Fruit fly (Drosophila melanogaster) whole organism, wandering third instar larva: ENCODE measurements around the gene TAF1B.

Experiments used
- Abd-B ChIP-seq: fragments of >200 bp; optimal IDR thresholded peaks from 2 replicates; lab custom pipeline; 2017; ENCODE audit warnings: missing biosample characterization, missing genetic modification characterization
- CG32264 ChIP-seq: fragments of 200-800 bp; sonication (Bioruptor generic); optimal IDR thresholded peaks from 2 replicates; lab custom pipeline; 2016; ENCODE audit warnings: missing biosample characterization, missing genetic modification characterization
- CG9705 ChIP-seq: fragments of 200-800 bp; sonication (Bioruptor generic); optimal IDR thresholded peaks from 2 replicates; lab custom pipeline; 2018; ENCODE audit warnings: missing biosample characterization, mild to moderate bottlenecking, missing genetic modification characterization
- CrebA ChIP-seq: fragments of 200-800 bp; sonication (Bioruptor generic); optimal IDR thresholded peaks from 2 replicates; lab custom pipeline; 2016; ENCODE audit warnings: missing biosample characterization, mild to moderate bottlenecking, missing genetic modification characterization, borderline replicate concordance
- Dfd ChIP-seq: fragments of >200 bp; optimal IDR thresholded peaks from 2 replicates; lab custom pipeline; 2017; ENCODE audit warnings: missing biosample characterization, missing genetic modification characterization
- Dif ChIP-seq: fragments of 200-275, 200-300 bp; sonication (Bioruptor generic); optimal IDR thresholded peaks from 2 replicates; lab custom pipeline; 2018; ENCODE audit warnings: missing biosample characterization, missing genetic modification characterization; ENCODE audit not compliant: partially characterized antibody
- GATAd ChIP-seq: sonication (Bioruptor generic); optimal IDR thresholded peaks from 2 replicates; lab custom pipeline; 2016; ENCODE audit warnings: missing biosample characterization, missing genetic modification characterization
- HLH106 ChIP-seq: fragments of 200-800 bp; optimal IDR thresholded peaks from 3 replicates; lab custom pipeline; 2019; ENCODE audit warnings: missing biosample characterization, mild to moderate bottlenecking, missing genetic modification characterization, moderate library complexity
- Hnf4 ChIP-seq: fragments of 200-800 bp; sonication (Bioruptor generic); optimal IDR thresholded peaks from 2 replicates; lab custom pipeline; 2016; ENCODE audit warnings: missing biosample characterization, mild to moderate bottlenecking, missing genetic modification characterization
- Hr78 ChIP-seq: fragments of >200 bp; optimal IDR thresholded peaks from 2 replicates; lab custom pipeline; 2017; ENCODE audit warnings: missing biosample characterization, missing genetic modification characterization
- Hr83 ChIP-seq: fragments of 200-300 bp; sonication (Bioruptor generic); optimal IDR thresholded peaks from 2 replicates; lab custom pipeline; 2016; ENCODE audit warnings: missing biosample characterization, mild to moderate bottlenecking, missing genetic modification characterization, moderate library complexity; ENCODE audit not compliant: poor library complexity, severe bottlenecking
- Jra ChIP-seq: sonication (Bioruptor generic); optimal IDR thresholded peaks from 2 replicates; lab custom pipeline; 2016; ENCODE audit warnings: missing biosample characterization, missing genetic modification characterization
- Mio ChIP-seq: sonication (Bioruptor generic); optimal IDR thresholded peaks from 2 replicates; lab custom pipeline; 2016; ENCODE audit warnings: missing biosample characterization, missing genetic modification characterization
- Myc ChIP-seq: fragments of >200 bp; optimal IDR thresholded peaks from 2 replicates; lab custom pipeline; 2017
- N ChIP-seq: fragments of >200 bp; optimal IDR thresholded peaks from 2 replicates; lab custom pipeline; 2018; ENCODE audit warnings: missing biosample characterization, missing external identifiers, missing genetic modification characterization
- OdsH ChIP-seq: fragments of 200-800 bp; sonication (Bioruptor generic); optimal IDR thresholded peaks from 2 replicates; lab custom pipeline; 2016; ENCODE audit warnings: missing biosample characterization, mild to moderate bottlenecking, missing genetic modification characterization
- Rel ChIP-seq, 2 experiments: fragments of 200-800 bp; sonication (Bioruptor generic) in 1 of 2; optimal IDR thresholded peaks; 2 replicates in 1 of 2; 3 replicates in 1 of 2; lab custom pipeline; 2016 to 2019; ENCODE audit warnings: mild to moderate bottlenecking in 2 of 2, missing biosample characterization in 2 of 2, missing genetic modification characterization in 2 of 2, moderate library complexity in 1 of 2
- Sp1 ChIP-seq: fragments of 200-800 bp; sonication (Bioruptor generic); optimal IDR thresholded peaks from 3 replicates; lab custom pipeline; 2019; ENCODE audit warnings: missing biosample characterization, mild to moderate bottlenecking, missing genetic modification characterization, moderate library complexity
- Vsx2 ChIP-seq: fragments of 200-300, 225-300 bp; sonication (Bioruptor generic); optimal IDR thresholded peaks from 2 replicates; lab custom pipeline; 2018; ENCODE audit warnings: missing biosample characterization, missing genetic modification characterization; ENCODE audit not compliant: partially characterized antibody
- br ChIP-seq: fragments of 200-800 bp; sonication (Bioruptor generic); optimal IDR thresholded peaks from 2 replicates; lab custom pipeline; 2016; ENCODE audit warnings: missing biosample characterization, missing genetic modification characterization
- brk ChIP-seq: fragments of 200-800 bp; sonication (Bioruptor generic); optimal IDR thresholded peaks from 2 replicates; lab custom pipeline; 2016; ENCODE audit warnings: missing biosample characterization, mild to moderate bottlenecking, missing genetic modification characterization
- dl ChIP-seq, 2 experiments: fragments of 175-275, 200-275 bp in 1 of 2; fragments of 200-275 bp in 1 of 2; sonication (Bioruptor generic); optimal IDR thresholded peaks; lab custom pipeline; 2018; ENCODE audit warnings: mild to moderate bottlenecking in 2 of 2, missing biosample characterization in 2 of 2, missing genetic modification characterization in 2 of 2, moderate library complexity in 2 of 2; ENCODE audit not compliant: partially characterized antibody in 2 of 2, insufficient read depth in 1 of 2
- dmrt93B ChIP-seq: fragments of 200-800 bp; sonication (Bioruptor generic); optimal IDR thresholded peaks from 2 replicates; lab custom pipeline; 2018; ENCODE audit warnings: missing biosample characterization, mild to moderate bottlenecking, missing genetic modification characterization
- dsf ChIP-seq: sonication (Bioruptor generic); optimal IDR thresholded peaks from 2 replicates; lab custom pipeline; 2016; ENCODE audit warnings: missing biosample characterization, missing genetic modification characterization, borderline replicate concordance
- ey ChIP-seq: fragments of 200-800 bp; sonication (Bioruptor generic); optimal IDR thresholded peaks from 2 replicates; lab custom pipeline; 2016; ENCODE audit warnings: missing biosample characterization, missing genetic modification characterization
- foxo ChIP-seq, 2 experiments: fragments of 200-800 bp; sonication (Bioruptor generic); optimal IDR thresholded peaks; 2 replicates in 1 of 2; 3 replicates in 1 of 2; lab custom pipeline; 2016 to 2017; ENCODE audit warnings: missing biosample characterization in 2 of 2, missing genetic modification characterization in 2 of 2
- fru ChIP-seq: fragments of 200-800 bp; sonication (Bioruptor generic); optimal IDR thresholded peaks from 3 replicates; lab custom pipeline; 2016; ENCODE audit warnings: missing biosample characterization, mild to moderate bottlenecking, missing genetic modification characterization
- h ChIP-seq: fragments of 200-800 bp; sonication (Bioruptor generic); optimal IDR thresholded peaks from 3 replicates; lab custom pipeline; 2016; ENCODE audit warnings: missing biosample characterization, mild to moderate bottlenecking, missing genetic modification characterization
- jim ChIP-seq: fragments of 175-275, 200-325 bp; sonication (Bioruptor generic); optimal IDR thresholded peaks from 2 replicates; lab custom pipeline; 2016; ENCODE audit warnings: missing biosample characterization, mild to moderate bottlenecking, missing genetic modification characterization
- lola ChIP-seq: fragments of >200 bp; optimal IDR thresholded peaks from 2 replicates; lab custom pipeline; 2017; ENCODE audit warnings: missing biosample characterization, missing genetic modification characterization
- pan ChIP-seq: fragments of >200 bp; optimal IDR thresholded peaks from 2 replicates; lab custom pipeline; 2017
- psq ChIP-seq: fragments of 200-800 bp; sonication (Bioruptor generic); optimal IDR thresholded peaks from 3 replicates; lab custom pipeline; 2017; ENCODE audit warnings: missing biosample characterization, mild to moderate bottlenecking, missing genetic modification characterization, moderate library complexity
- rgr ChIP-seq: fragments of 200-800 bp; sonication (Bioruptor generic); optimal IDR thresholded peaks from 3 replicates; lab custom pipeline; 2016; ENCODE audit warnings: missing biosample characterization, mild to moderate bottlenecking, missing genetic modification characterization
- sage ChIP-seq: fragments of 200-800 bp; sonication (Bioruptor generic); optimal IDR thresholded peaks from 2 replicates; lab custom pipeline; 2016; ENCODE audit warnings: missing biosample characterization, mild to moderate bottlenecking, missing genetic modification characterization
- sv ChIP-seq: fragments of 200-800 bp; sonication (Bioruptor generic); optimal IDR thresholded peaks from 3 replicates; lab custom pipeline; 2016; ENCODE audit warnings: missing biosample characterization, missing genetic modification characterization
- tai ChIP-seq: sonication (Bioruptor generic); optimal IDR thresholded peaks from 2 replicates; lab custom pipeline; 2016; ENCODE audit warnings: missing biosample characterization, missing genetic modification characterization
- usp ChIP-seq: fragments of >200 bp; optimal IDR thresholded peaks from 2 replicates; lab custom pipeline; 2017; ENCODE audit warnings: missing biosample characterization, missing genetic modification characterization
- woc ChIP-seq: sonication (Bioruptor generic); optimal IDR thresholded peaks from 2 replicates; lab custom pipeline; 2016; ENCODE audit warnings: missing biosample characterization, mild to moderate bottlenecking, missing genetic modification characterization

The TAF1B gene

DNA sequence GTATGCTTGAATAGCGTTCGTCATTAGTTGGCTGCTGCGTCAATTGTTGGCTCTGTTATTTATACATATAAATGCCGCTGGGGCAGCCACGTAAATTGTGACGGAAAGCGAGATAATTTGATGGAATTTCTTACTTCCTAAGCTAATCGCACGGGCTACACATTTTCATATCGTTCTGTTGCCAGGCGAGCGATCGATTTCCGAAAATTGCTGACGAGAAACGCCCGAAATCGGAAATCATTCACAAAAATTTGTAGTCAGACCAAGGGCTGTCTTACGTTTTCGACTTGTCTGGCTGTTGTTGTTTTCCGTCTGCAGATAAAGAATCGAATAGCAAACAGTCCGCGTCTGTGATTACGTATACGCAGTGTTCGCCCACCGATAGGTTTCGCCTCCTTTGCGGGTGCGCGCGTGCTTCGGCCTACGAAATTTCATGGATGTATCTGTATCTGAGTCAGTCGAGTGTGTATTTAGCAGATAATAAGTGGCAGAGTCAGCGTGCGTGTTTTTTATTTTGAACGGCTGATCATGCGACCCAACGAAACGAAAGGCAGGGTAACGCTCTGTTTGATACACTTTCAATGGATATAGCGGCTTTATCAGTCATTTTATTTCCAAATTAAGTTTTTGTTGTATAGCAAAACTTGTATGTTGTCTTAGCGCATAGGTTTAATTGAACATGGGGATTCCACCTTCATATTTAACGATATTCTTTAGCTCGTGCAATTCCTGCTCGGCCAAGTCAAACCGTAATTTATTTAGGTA is 46.3 kb downstream of the TAF1B start:
- TF ChIP-seq Abd-B = no peak
- TF ChIP-seq CG32264 (GFP tag; lab: Kevin White, UChicago) = no peak
- no peak for TF ChIP-seq Myc
- peak; percentile 32 for TF ChIP-seq fru
- peak; percentile 27 for TF ChIP-seq HLH106 (tag; lab: Kevin White, UChicago)
- peak; percentile 22 for TF ChIP-seq Sp1 (GFP tag; lab: Kevin White, UChicago)
- TF ChIP-seq Jra (GFP tag; lab: Kevin White, UChicago) = peak; percentile 23
- no peak for TF ChIP-seq Hr83 (GFP tag; lab: Kevin White, UChicago)
- TF ChIP-seq h (GFP tag; lab: Kevin White, UChicago) = peak; percentile 57
- no peak for TF ChIP-seq CrebA (GFP tag; lab: Kevin White, UChicago)
- no peak for TF ChIP-seq Vsx2 (GFP tag; lab: Kevin White, UChicago)
- no peak for TF ChIP-seq dl (GFP tag; optimal IDR thresholded peaks at IDR 0.05; lab: Kevin White, UChicago; ENCODE audit: insufficient read depth in 1 of 2, partially characterized antibody in 2 of 2)
- no peak for TF ChIP-seq br (GFP tag; lab: Kevin White, UChicago)
- peak; percentile 54 for TF ChIP-seq ey (GFP tag; lab: Kevin White, UChicago)
- TF ChIP-seq tai (GFP tag; lab: Kevin White, UChicago) = no peak
- TF ChIP-seq pan (lab: Kevin White, UChicago) = no peak
- TF ChIP-seq sv = peak; percentile 51
- TF ChIP-seq woc (GFP tag; lab: Kevin White, UChicago) = no peak
- no peak for TF ChIP-seq dsf (GFP tag; lab: Kevin White, UChicago)
- TF ChIP-seq foxo (GFP tag; optimal IDR thresholded peaks at IDR 0.05; lab: Kevin White, UChicago) = peak in 1 of 2 experiments; percentile 57
- TF ChIP-seq N (GFP tag; lab: Kevin White, UChicago) = no peak
- no peak for TF ChIP-seq usp (GFP tag; lab: Kevin White, UChicago)
- no peak for TF ChIP-seq GATAd (GFP tag; lab: Kevin White, UChicago)
- no peak for TF ChIP-seq psq (GFP tag; lab: Kevin White, UChicago)
- TF ChIP-seq sage (GFP tag; lab: Kevin White, UChicago) = no peak
- TF ChIP-seq OdsH (GFP tag; lab: Kevin White, UChicago) = peak; percentile 38
- peak; percentile 7 for TF ChIP-seq dmrt93B
- TF ChIP-seq Hr78 (GFP tag; lab: Kevin White, UChicago) = no peak
- no peak for TF ChIP-seq Mio (GFP tag; lab: Kevin White, UChicago)
- TF ChIP-seq jim (GFP tag; lab: Kevin White, UChicago) = no peak
- no peak for TF ChIP-seq Dif (GFP tag; lab: Kevin White, UChicago)
- no peak for TF ChIP-seq Hnf4 (GFP tag; lab: Kevin White, UChicago)
- TF ChIP-seq lola (GFP tag; lab: Kevin White, UChicago) = no peak
- peak; percentile 36 for TF ChIP-seq rgr (GFP tag; lab: Kevin White, UChicago)
- TF ChIP-seq Dfd (GFP tag; lab: Kevin White, UChicago) = no peak
- no peak for TF ChIP-seq CG9705 (GFP tag; lab: Kevin White, UChicago)
- no peak for TF ChIP-seq brk
- no peak for TF ChIP-seq Rel (GFP tag; optimal IDR thresholded peaks at IDR 0.05; lab: Kevin White, UChicago)
- TF ChIP-seq Rel (tag; optimal IDR thresholded peaks at IDR 0.05; lab: Kevin White, UChicago) = peak; percentile 72

- TF ChIP-seq Rel (GFP tag; optimal IDR thresholded peaks at IDR 0.05; lab: Kevin White, UChicago) (no peak), Rel (tag; optimal IDR thresholded peaks at IDR 0.05; lab: Kevin White, UChicago) (no peak), pan (lab: Kevin White, UChicago) (no peak), woc (GFP tag; lab: Kevin White, UChicago) (no peak), ey (GFP tag; lab: Kevin White, UChicago) (no peak), Mio (GFP tag; lab: Kevin White, UChicago) (no peak), Hnf4 (GFP tag; lab: Kevin White, UChicago) (no peak)
Measured at dm6 chr3R:10095765-10096164, 48.2 kb downstream of the TAF1B start.
